Fruit fly (Drosophila melanogaster) whole organism, pupa: ENCODE measurements around the gene CG43740.

Source experiments
- CG10348 ChIP-seq: fragments of 200-800 bp; sonication (Bioruptor generic); IDR thresholded peaks from 2 replicates; pipeline ENCODE4 v1.3.6; 2022; ENCODE audit warnings: missing biosample characterization, missing genetic modification characterization
- CG12605 ChIP-seq: fragments of 200-800 bp; sonication (Bioruptor generic); IDR thresholded peaks from 2 replicates; pipeline ENCODE4 v1.3.6; 2022; ENCODE audit warnings: missing biosample characterization, missing genetic modification characterization
- CG13204 ChIP-seq: fragments of 200-800 bp; sonication (Bioruptor generic); optimal IDR thresholded peaks from 2 replicates; lab custom pipeline; 2018; ENCODE audit warnings: missing biosample characterization, mild to moderate bottlenecking, missing genetic modification characterization, moderate library complexity
- CG14655 ChIP-seq: fragments of 200-800 bp; sonication (Bioruptor generic); optimal IDR thresholded peaks from 3 replicates; lab custom pipeline; 2017; ENCODE audit warnings: mild to moderate bottlenecking, missing biosample characterization, missing genetic modification reagents, missing genetic modification characterization
- CG17806 ChIP-seq: fragments of 200-800 bp; sonication (Bioruptor generic); optimal IDR thresholded peaks from 2 replicates; lab custom pipeline; 2018; ENCODE audit warnings: missing biosample characterization, mild to moderate bottlenecking, missing genetic modification characterization, moderate library complexity
- CG32121 ChIP-seq: fragments of 200-800 bp; sonication (Bioruptor generic); IDR thresholded peaks from 2 replicates; pipeline ENCODE4 v1.3.6; 2022; ENCODE audit warnings: missing biosample characterization, missing genetic modification characterization
- CG34367 ChIP-seq: fragments of 200-800 bp; sonication (Bioruptor generic); optimal IDR thresholded peaks from 2 replicates; lab custom pipeline; 2018; ENCODE audit warnings: missing biosample characterization, mild to moderate bottlenecking, missing genetic modification characterization
- CG8159 ChIP-seq: fragments of 200-800 bp; sonication (Bioruptor generic); optimal IDR thresholded peaks from 3 replicates; lab custom pipeline; 2018; ENCODE audit warnings: missing biosample characterization, mild to moderate bottlenecking, missing genetic modification characterization, moderate library complexity
- D1 ChIP-seq: fragments of 200-800 bp; sonication (Bioruptor generic); optimal IDR thresholded peaks from 2 replicates; lab custom pipeline; 2018; ENCODE audit warnings: missing biosample characterization, mild to moderate bottlenecking, missing genetic modification characterization, moderate library complexity
- EcR ChIP-seq: fragments of 200-800 bp; sonication (Bioruptor generic); optimal IDR thresholded peaks from 3 replicates; lab custom pipeline; 2019; ENCODE audit warnings: missing biosample characterization, missing genetic modification characterization, mild to moderate bottlenecking, moderate library complexity, missing genetic modification reagents
- Ets98B ChIP-seq: fragments of 200-800 bp; sonication (Bioruptor generic); IDR thresholded peaks from 2 replicates; pipeline ENCODE4 v1.3.6; 2022; ENCODE audit warnings: missing biosample characterization, missing genetic modification characterization
- Pif1A ChIP-seq: fragments of 200-800 bp; sonication (Bioruptor generic); optimal IDR thresholded peaks from 3 replicates; lab custom pipeline; 2016; ENCODE audit warnings: missing biosample characterization, missing genetic modification characterization
- gl ChIP-seq: fragments of 200-800 bp; sonication (Bioruptor generic); optimal IDR thresholded peaks from 2 replicates; lab custom pipeline; 2018; ENCODE audit warnings: missing biosample characterization, mild to moderate bottlenecking, missing genetic modification characterization
- rn ChIP-seq: fragments of 200-800 bp; sonication (Bioruptor generic); IDR thresholded peaks from 2 replicates; pipeline ENCODE4 v1.3.6; 2022; ENCODE audit warnings: missing biosample characterization, missing genetic modification characterization

- TF ChIP-seq CG34367 (tag; lab: Kevin White, UChicago) (no peak), CG14655 (no peak), D1 (no peak), Pif1A (GFP tag; lab: Kevin White, UChicago) (no peak), gl (tag; lab: Kevin White, UChicago) (no peak), CG8159 (tag; lab: Kevin White, UChicago) (no peak), CG12605 (GFP tag; lab: Robert Waterston, UW) (no peak), CG10348 (no peak), rn (no peak), CG17806 (tag; lab: Kevin White, UChicago) (no peak), CG32121 (GFP tag; lab: Robert Waterston, UW) (no peak), EcR (GFP tag; lab: Kevin White, UChicago) (no peak), CG13204 (no peak), Ets98B (GFP tag; lab: Robert Waterston, UW) (no peak)
Observed at dm6 chrX:10322292-10322691, 11.2 kb upstream of the CG43740 start.
